Fruit fly (Drosophila melanogaster): ENCODE measurements around the gene Wdr82.

DNA sequence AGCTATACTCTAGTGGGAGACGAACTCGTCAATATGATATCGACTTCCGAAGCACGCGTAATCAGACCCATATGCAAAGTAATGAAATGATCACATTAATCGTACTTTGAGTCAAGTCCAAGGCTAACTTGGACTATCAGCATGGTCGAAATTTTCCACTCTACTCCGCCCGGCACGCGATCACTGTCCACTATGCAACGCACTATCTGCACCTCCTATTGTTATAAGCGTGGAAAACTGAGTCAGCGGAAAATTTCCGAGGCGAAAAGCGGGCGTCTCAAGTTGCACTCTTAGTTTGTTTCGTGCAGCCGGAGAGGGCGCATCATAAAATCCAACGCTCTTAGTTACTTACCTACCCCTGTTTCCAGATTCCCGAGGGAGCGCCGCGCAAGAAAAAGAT lies 11.6 kb downstream of the Wdr82 start:
- TF ChIP-seq Pif1B (GFP tag; optimal IDR thresholded peaks at IDR 0.05) (no peak), CG17806 (tag; optimal IDR thresholded peaks at IDR 0.05) (no peak), CG34367 (tag; optimal IDR thresholded peaks at IDR 0.05) (no peak), gl (tag; optimal IDR thresholded peaks at IDR 0.05) (no peak), fd96Ca (GFP tag; IDR thresholded peaks at IDR 0.05) (no peak), CG8159 (tag; optimal IDR thresholded peaks at IDR 0.05) (no peak), Ets98B (GFP tag; IDR thresholded peaks at IDR 0.05) (no peak), CG4496 (GFP tag; IDR thresholded peaks at IDR 0.05) (no peak)
